Fruit fly (Drosophila melanogaster) whole organism, embryonic: ENCODE results near the gene CG1965.

ENCODE experiments used
- CG11093 ChIP-seq: fragments of 200-800 bp; sonication (Bioruptor generic); IDR thresholded peaks from 3 replicates; pipeline ENCODE4 v1.3.6; 2022; ENCODE audit warnings: missing biosample characterization, missing genetic modification characterization
- CG11695 ChIP-seq: fragments of 200-800 bp; sonication (Bioruptor generic); IDR thresholded peaks from 3 replicates; pipeline ENCODE4 v1.3.6; 2022; ENCODE audit warnings: missing biosample characterization, missing genetic modification characterization
- CG12104 ChIP-seq: fragments of 200-800 bp; sonication (Bioruptor generic); optimal IDR thresholded peaks from 3 replicates; lab custom pipeline; 2016; ENCODE audit warnings: missing biosample characterization, missing genetic modification characterization
- CG13424 ChIP-seq: fragments of 200-800 bp; sonication (Bioruptor generic); optimal IDR thresholded peaks from 2 replicates; lab custom pipeline; 2019; ENCODE audit warnings: missing biosample characterization, mild to moderate bottlenecking, missing genetic modification characterization, moderate library complexity
- CG13775 ChIP-seq: fragments of 200-800 bp; sonication (Bioruptor generic); optimal IDR thresholded peaks from 3 replicates; lab custom pipeline; 2017; ENCODE audit warnings: missing biosample characterization, mild to moderate bottlenecking, missing genetic modification characterization
- CG13894 ChIP-seq: fragments of 200-800 bp; sonication (Bioruptor generic); optimal IDR thresholded peaks from 3 replicates; lab custom pipeline; 2018; ENCODE audit warnings: missing biosample characterization, mild to moderate bottlenecking, missing genetic modification characterization, moderate library complexity
- CG14860 ChIP-seq: fragments of 200-800 bp; sonication (Bioruptor generic); IDR thresholded peaks from 3 replicates; pipeline ENCODE4 v1.3.6; 2022; ENCODE audit warnings: missing biosample characterization, missing genetic modification characterization; ENCODE audit not compliant: partially characterized antibody
- CG15269 ChIP-seq: fragments of 200-800 bp; sonication (Bioruptor generic); optimal IDR thresholded peaks from 2 replicates; lab custom pipeline; 2018; ENCODE audit warnings: missing biosample characterization, mild to moderate bottlenecking, missing genetic modification characterization, moderate library complexity
- CG15514 ChIP-seq: fragments of 200-800 bp; sonication (Bioruptor generic); optimal IDR thresholded peaks from 3 replicates; lab custom pipeline; 2017; ENCODE audit warnings: missing biosample characterization, missing genetic modification characterization, mild to moderate bottlenecking, moderate library complexity, missing genetic modification reagents
- CG16813 ChIP-seq: fragments of 200-800 bp; sonication (Bioruptor generic); IDR thresholded peaks from 3 replicates; pipeline ENCODE4 v1.3.6; 2022; ENCODE audit warnings: missing biosample characterization, missing genetic modification characterization; ENCODE audit not compliant: partially characterized antibody
- CG17186 ChIP-seq: fragments of 200-800 bp; sonication (Bioruptor generic); optimal IDR thresholded peaks from 3 replicates; lab custom pipeline; 2017; ENCODE audit warnings: missing biosample characterization, missing genetic modification reagents, missing genetic modification characterization
- CG2120 ChIP-seq: fragments of 200-800 bp; sonication (Bioruptor generic); optimal IDR thresholded peaks from 3 replicates; lab custom pipeline; 2016; ENCODE audit warnings: missing biosample characterization, missing genetic modification characterization
- CG2199 ChIP-seq: fragments of 200-800 bp; sonication (Bioruptor generic); IDR thresholded peaks from 3 replicates; pipeline ENCODE4 v1.3.6; 2022; ENCODE audit warnings: missing biosample characterization, missing genetic modification characterization
- CG30020 ChIP-seq: fragments of 200-800 bp; optimal IDR thresholded peaks from 2 replicates; lab custom pipeline; 2019; ENCODE audit warnings: missing biosample characterization, mild to moderate bottlenecking, missing genetic modification characterization, moderate library complexity
- CG31224 ChIP-seq: fragments of 200-800 bp; sonication (Bioruptor generic); IDR thresholded peaks from 2 replicates; pipeline ENCODE4 v1.3.6; 2022; ENCODE audit warnings: missing biosample characterization, missing genetic modification characterization
- CG31388 ChIP-seq: fragments of 200-800 bp; sonication (Bioruptor generic); optimal IDR thresholded peaks from 2 replicates; lab custom pipeline; 2016; ENCODE audit warnings: missing biosample characterization, missing genetic modification characterization
- CG31441 ChIP-seq: fragments of 200-800 bp; sonication (Bioruptor generic); IDR thresholded peaks from 2 replicates; pipeline ENCODE4 v1.3.6; 2022; ENCODE audit warnings: missing biosample characterization, missing genetic modification characterization
- CG33213 ChIP-seq: fragments of 200-800 bp; sonication (Bioruptor generic); optimal IDR thresholded peaks from 3 replicates; lab custom pipeline; 2016; ENCODE audit warnings: missing biosample characterization, missing genetic modification characterization
- CG33557 ChIP-seq: fragments of 200-800 bp; sonication (Bioruptor generic); optimal IDR thresholded peaks from 2 replicates; lab custom pipeline; 2019; ENCODE audit warnings: missing biosample characterization, mild to moderate bottlenecking, missing genetic modification characterization, moderate library complexity
- CG4282 ChIP-seq: fragments of 200-800 bp; sonication (Bioruptor generic); optimal IDR thresholded peaks from 2 replicates; lab custom pipeline; 2016; ENCODE audit warnings: missing biosample characterization, missing genetic modification characterization
- CG6765 ChIP-seq: fragments of 200-800 bp; sonication (Bioruptor generic); optimal IDR thresholded peaks from 3 replicates; lab custom pipeline; 2017; ENCODE audit warnings: missing biosample characterization, mild to moderate bottlenecking, missing genetic modification characterization
- Dll ChIP-seq: fragments of 200-800 bp; sonication (Bioruptor generic); IDR thresholded peaks from 4 replicates; pipeline ENCODE4 v1.3.6; 2022; ENCODE audit warnings: missing biosample characterization, missing genetic modification characterization; ENCODE audit not compliant: partially characterized antibody
- HHEX ChIP-seq: fragments of 200-800 bp; sonication (Bioruptor generic); optimal IDR thresholded peaks from 3 replicates; lab custom pipeline; 2017; ENCODE audit warnings: missing biosample characterization, mild to moderate bottlenecking, missing genetic modification characterization, missing genetic modification reagents
- HLH3B ChIP-seq: fragments of 200-800 bp; sonication (Bioruptor generic); IDR thresholded peaks from 2 replicates; pipeline ENCODE4 v1.3.6; 2022; ENCODE audit warnings: missing biosample characterization, missing genetic modification characterization
- Hmr ChIP-seq: fragments of 200-800 bp; sonication (Bioruptor generic); optimal IDR thresholded peaks from 3 replicates; lab custom pipeline; 2017; ENCODE audit warnings: mild to moderate bottlenecking, missing biosample characterization, missing genetic modification reagents, missing genetic modification characterization
- Lhr ChIP-seq: fragments of 200-800 bp; sonication (Bioruptor generic); optimal IDR thresholded peaks from 3 replicates; lab custom pipeline; 2017; ENCODE audit warnings: mild to moderate bottlenecking, missing biosample characterization, missing genetic modification reagents, missing genetic modification characterization
- MESR4 ChIP-seq: fragments of 200-800 bp; sonication (Bioruptor generic); optimal IDR thresholded peaks from 2 replicates; lab custom pipeline; 2018; ENCODE audit warnings: missing biosample characterization, mild to moderate bottlenecking, missing genetic modification characterization, moderate library complexity
- Mrtf ChIP-seq: fragments of 200-800 bp; sonication (Bioruptor generic); IDR thresholded peaks from 3 replicates; pipeline ENCODE4 v1.3.6; 2022; ENCODE audit warnings: missing biosample characterization, missing genetic modification characterization
- Nf-YA ChIP-seq: fragments of 200-800 bp; sonication (Bioruptor generic); IDR thresholded peaks from 2 replicates; pipeline ENCODE4 v1.3.6; 2022; ENCODE audit warnings: missing biosample characterization, missing genetic modification characterization
- Nf-YC ChIP-seq: fragments of 200-800 bp; optimal IDR thresholded peaks from 3 replicates; lab custom pipeline; 2019; ENCODE audit warnings: missing biosample characterization, mild to moderate bottlenecking, missing genetic modification characterization, moderate library complexity
- Ptx1 ChIP-seq: fragments of 200-800 bp; sonication (Bioruptor generic); IDR thresholded peaks from 2 replicates; pipeline ENCODE4 v1.3.6; 2022; ENCODE audit warnings: missing biosample characterization, missing genetic modification characterization
- Sox100B ChIP-seq: fragments of 200-800 bp; sonication (Bioruptor generic); optimal IDR thresholded peaks from 3 replicates; lab custom pipeline; 2018; ENCODE audit warnings: missing biosample characterization, mild to moderate bottlenecking, missing genetic modification characterization
- YL-1 ChIP-seq: fragments of 200-800 bp; sonication (Bioruptor generic); optimal IDR thresholded peaks from 3 replicates; lab custom pipeline; 2017; ENCODE audit warnings: missing biosample characterization, mild to moderate bottlenecking, missing genetic modification characterization
- ab ChIP-seq: fragments of 200-800 bp; sonication (Bioruptor generic); optimal IDR thresholded peaks from 2 replicates; lab custom pipeline; 2016; ENCODE audit warnings: missing biosample characterization, missing genetic modification characterization
- cas ChIP-seq: fragments of 200-800 bp; sonication (Bioruptor generic); IDR thresholded peaks from 2 replicates; pipeline ENCODE4 v1.3.6; 2022; ENCODE audit warnings: missing biosample characterization, missing genetic modification characterization
- chm ChIP-seq: fragments of 200-800 bp; sonication (Bioruptor generic); IDR thresholded peaks from 2 replicates; pipeline ENCODE4 v1.3.6; 2022; ENCODE audit warnings: missing biosample characterization, missing genetic modification characterization
- chn ChIP-seq: fragments of 200-800 bp; sonication (Bioruptor generic); optimal IDR thresholded peaks from 2 replicates; lab custom pipeline; 2016; ENCODE audit warnings: missing biosample characterization, missing genetic modification characterization
- dmrt99B ChIP-seq: fragments of 200-800 bp; sonication (Bioruptor generic); optimal IDR thresholded peaks from 2 replicates; lab custom pipeline; 2018; ENCODE audit warnings: missing biosample characterization, mild to moderate bottlenecking, missing genetic modification characterization, moderate library complexity
- ems ChIP-seq: fragments of 200-800 bp; sonication (Bioruptor generic); optimal IDR thresholded peaks from 3 replicates; lab custom pipeline; 2016; ENCODE audit warnings: missing biosample characterization, missing genetic modification characterization
- fd102C ChIP-seq: fragments of 200-800 bp; sonication (Bioruptor generic); optimal IDR thresholded peaks from 2 replicates; lab custom pipeline; 2018; ENCODE audit warnings: missing biosample characterization, mild to moderate bottlenecking, missing genetic modification characterization, moderate library complexity
- fu2 ChIP-seq: fragments of 200-800 bp; sonication (Bioruptor generic); optimal IDR thresholded peaks from 2 replicates; lab custom pipeline; 2016; ENCODE audit warnings: missing biosample characterization, missing genetic modification characterization
- gro ChIP-seq: fragments of 200-800 bp; sonication (Bioruptor generic); optimal IDR thresholded peaks from 2 replicates; lab custom pipeline; 2016; ENCODE audit warnings: missing biosample characterization, missing genetic modification characterization
- kay ChIP-seq: fragments of 200-800 bp; sonication (Bioruptor generic); optimal IDR thresholded peaks from 2 replicates; lab custom pipeline; 2016; ENCODE audit warnings: missing biosample characterization, missing genetic modification characterization
- klu ChIP-seq: fragments of 200-800 bp; sonication (Bioruptor generic); IDR thresholded peaks from 2 replicates; pipeline ENCODE4 v1.3.6; 2022; ENCODE audit warnings: missing biosample characterization, missing genetic modification characterization
- kni ChIP-seq: fragments of 200-800 bp; sonication (Bioruptor generic); optimal IDR thresholded peaks from 3 replicates; lab custom pipeline; 2017; ENCODE audit warnings: mild to moderate bottlenecking, missing biosample characterization, missing genetic modification reagents, missing genetic modification characterization
- knrl ChIP-seq: fragments of 200-800 bp; sonication (Bioruptor generic); IDR thresholded peaks from 3 replicates; pipeline ENCODE4 v1.3.6; 2022; ENCODE audit warnings: missing biosample characterization, missing genetic modification characterization; ENCODE audit not compliant: partially characterized antibody
- ssp ChIP-seq: fragments of 200-800 bp; sonication (Bioruptor generic); IDR thresholded peaks from 2 replicates; pipeline ENCODE4 v1.3.6; 2022; ENCODE audit warnings: missing biosample characterization, missing genetic modification characterization
- tin ChIP-seq: fragments of 200-800 bp; sonication (Bioruptor generic); optimal IDR thresholded peaks from 3 replicates; lab custom pipeline; 2016; ENCODE audit warnings: missing biosample characterization, missing genetic modification characterization
- trem ChIP-seq: fragments of 200-800 bp; optimal IDR thresholded peaks from 3 replicates; lab custom pipeline; 2019; ENCODE audit warnings: missing biosample characterization, mild to moderate bottlenecking, missing genetic modification characterization, moderate library complexity
- vnd ChIP-seq: fragments of 200-800 bp; sonication (Bioruptor generic); IDR thresholded peaks from 3 replicates; pipeline ENCODE4 v1.3.6; 2022; ENCODE audit warnings: missing biosample characterization, missing genetic modification characterization; ENCODE audit not compliant: partially characterized antibody

The CG1965 gene

dm6 chr3R:7081972-7082371, 14.8 kb downstream of the CG1965 start, which contains the start of gene Dpck (continued):
- TF ChIP-seq CG13775 (peak; percentile 9), CG4282 (GFP tag; lab: Kevin White, UChicago) (no peak), YL-1 (GFP tag; lab: Kevin White, UChicago) (peak; percentile 49), ssp (GFP tag; lab: Robert Waterston, UW) (no peak), klu (no peak), CG33557 (GFP tag; lab: Kevin White, UChicago) (peak; percentile 22), ab (no peak), CG15514 (GFP tag; lab: Kevin White, UChicago) (peak; percentile 2), tin (GFP tag; lab: Kevin White, UChicago) (peak; percentile 10), Lhr (GFP tag; lab: Kevin White, UChicago) (peak; percentile 60), CG12104 (GFP tag; lab: Kevin White, UChicago) (no peak), CG2120 (GFP tag; lab: Kevin White, UChicago) (peak; percentile 44), trem (tag; lab: Kevin White, UChicago) (peak; percentile 42), Dll (GFP tag; lab: Robert Waterston, UW) (no peak), CG17186 (GFP tag; lab: Kevin White, UChicago) (no peak), CG13894 (tag; lab: Kevin White, UChicago) (peak; percentile 17), CG2199 (GFP tag; lab: Robert Waterston, UW) (no peak), Sox100B (GFP tag; lab: Kevin White, UChicago) (peak; percentile 21), CG6765 (GFP tag; lab: Kevin White, UChicago) (no peak), CG16813 (no peak), fu2 (GFP tag; lab: Kevin White, UChicago) (no peak), CG11695 (no peak), HHEX (peak; percentile 29), CG31224 (GFP tag; lab: Robert Waterston, UW) (no peak), MESR4 (GFP tag; lab: Kevin White, UChicago) (peak; percentile 81), kay (GFP tag; lab: Kevin White, UChicago) (no peak), ems (GFP tag; lab: Kevin White, UChicago) (peak; percentile 38), vnd (no peak), dmrt99B (tag; lab: Kevin White, UChicago) (no peak), Nf-YA (GFP tag; lab: Robert Waterston, UW) (no peak), chm (no peak; the same call in 1 of the 2 replicates), Mrtf (no peak), CG15269 (tag; lab: Kevin White, UChicago) (peak; percentile 36), cas (GFP tag; lab: Robert Waterston, UW) (no peak), knrl (GFP tag; lab: Robert Waterston, UW) (no peak), Hmr (peak; percentile 46), fd102C (GFP tag; lab: Kevin White, UChicago) (no peak), gro (peak; percentile 32), CG31388 (GFP tag; lab: Kevin White, UChicago) (no peak), CG31441 (GFP tag; lab: Robert Waterston, UW) (0 out of 2 replicates have a peak, but pooled peaks have one; percentile 30), Ptx1 (GFP tag; lab: Robert Waterston, UW) (0 out of 2 replicates have a peak, but pooled peaks have one; percentile 6), CG13424 (peak; percentile 30), CG33213 (GFP tag; lab: Kevin White, UChicago) (peak; percentile 41), Nf-YC (peak; percentile 28), HLH3B (GFP tag; lab: Robert Waterston, UW) (no peak), CG14860 (GFP tag; lab: Robert Waterston, UW) (no peak), kni (GFP tag; lab: Kevin White, UChicago) (peak; percentile 72), CG11093 (no peak), CG30020 (tag; lab: Kevin White, UChicago) (peak; percentile 92), chn (GFP tag; lab: Kevin White, UChicago) (no peak)
